Worm (Caenorhabditis elegans) whole organism, mixed stage, embryonic: ENCODE data around the gene pros-1.

Experiments
- hlh-1 ChIP-seq: fragments of 150-350 bp; optimal IDR thresholded peaks from 2 replicates; lab custom pipeline; 2014; ENCODE audit warnings: missing biosample characterization, missing genetic modification reagents, missing genetic modification characterization
- nhr-12 ChIP-seq: fragments of 150-350 bp; optimal IDR thresholded peaks from 2 replicates; lab custom pipeline; 2014; ENCODE audit warnings: missing biosample characterization, missing genetic modification characterization
- nhr-237 ChIP-seq: fragments of 150-350 bp; optimal IDR thresholded peaks from 2 replicates; lab custom pipeline; 2014; ENCODE audit warnings: missing biosample characterization, missing genetic modification characterization
- unc-62 ChIP-seq: fragments of 150-350 bp; optimal IDR thresholded peaks from 2 replicates; lab custom pipeline; 2014; ENCODE audit warnings: missing biosample characterization, missing genetic modification reagents, missing genetic modification characterization
- ztf-11 ChIP-seq: fragments of 150-350 bp; optimal IDR thresholded peaks from 2 replicates; lab custom pipeline; 2014; ENCODE audit warnings: missing biosample characterization, missing genetic modification characterization

- TF ChIP-seq nhr-237 (no peak), unc-62 (GFP tag; lab: Kevin White, UChicago) (no peak), ztf-11 (tag; lab: Kevin White, UChicago) (no peak), hlh-1 (tag; lab: Kevin White, UChicago) (no peak), nhr-12 (no peak)
Observed at ce11 chrIII:8027942-8028341, 39.1 kb upstream of the pros-1 start, which contains the start of gene mdt-30.
